Worm (Caenorhabditis elegans): Measurements from ENCODE around the gene tbcb-1.

The tbcb-1 gene

DNA sequence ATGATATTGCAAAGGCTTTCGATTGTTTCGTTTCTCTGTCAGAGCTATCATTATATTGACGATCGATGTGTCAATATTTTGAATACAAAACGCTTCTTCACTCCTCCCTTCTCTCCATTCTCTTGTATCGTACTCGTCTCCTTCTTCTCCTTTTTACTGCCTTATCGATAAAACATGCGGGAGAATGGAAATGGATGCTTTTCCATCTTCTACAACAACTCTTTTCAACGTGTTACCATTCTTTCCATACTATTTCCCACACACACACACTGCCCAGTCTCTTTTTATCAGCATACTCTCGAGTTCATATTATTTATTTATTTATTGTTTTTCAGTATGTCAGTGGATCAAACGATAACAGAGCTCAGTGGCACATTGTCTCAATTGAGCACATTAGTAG lies 13.3 kb upstream of the tbcb-1 start, which contains the start of gene C50B8.6:
Gene C50B8.6 (plus strand): TSS at position 336 of the 400 bp plus-strand sequence.
- TF ChIP-seq F13C5.2 (tag; optimal IDR thresholded peaks at IDR 0.05) (no peak), B0310.2 (tag; optimal IDR thresholded peaks at IDR 0.05) (no peak), hnd-1 (tag; optimal IDR thresholded peaks at IDR 0.05) (no peak), ceh-36 (tag; optimal IDR thresholded peaks at IDR 0.05) (no peak), scrt-1 (GFP tag; IDR thresholded peaks at IDR 0.05) (no peak), sea-1 (GFP tag; conservative IDR thresholded peaks at IDR 0.05) (no peak), tbx-37 (GFP tag; conservative IDR thresholded peaks at IDR 0.05) (no peak), hmg-4 (GFP tag; optimal IDR thresholded peaks at IDR 0.05) (no peak), ets-7 (tag; optimal IDR thresholded peaks at IDR 0.05) (no peak), pes-1 (GFP tag; IDR thresholded peaks at IDR 0.05) (no peak), tbx-11 (GFP tag; IDR thresholded peaks at IDR 0.05) (no peak), ceh-13 (GFP tag; optimal IDR thresholded peaks at IDR 0.05) (no peak), aly-1 (tag; optimal IDR thresholded peaks at IDR 0.05) (no peak)

DNA sequence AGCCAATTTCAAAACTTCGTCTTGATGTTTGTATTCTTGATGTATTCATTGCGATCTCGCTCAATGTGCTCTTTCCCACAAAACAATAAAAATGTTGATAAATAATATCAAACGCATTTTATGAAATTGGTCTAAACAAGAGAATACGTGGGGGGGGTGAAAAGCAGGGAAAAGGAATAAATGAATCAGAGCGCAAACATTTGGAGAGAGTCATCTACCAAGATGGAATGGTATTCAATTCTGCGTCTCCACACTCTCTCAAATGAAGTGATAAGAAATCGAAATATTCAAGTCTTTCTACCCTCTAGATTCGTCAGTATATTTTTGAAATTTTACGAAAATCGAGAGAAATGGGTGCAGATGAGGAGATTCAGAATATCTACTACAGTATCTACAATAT lies 11.2 kb upstream of the tbcb-1 start, which contains the start of gene C50B8.5:
Gene C50B8.5 (plus strand): TSS at position 273 of the 400 bp plus-strand sequence.
- no peak for TF ChIP-seq flt-1 (GFP tag; IDR thresholded peaks at IDR 0.05)
- no peak for TF ChIP-seq ama-1 (optimal IDR thresholded peaks at IDR 0.05)
- TF ChIP-seq B0310.2 (tag; optimal IDR thresholded peaks at IDR 0.05) = no peak
- TF ChIP-seq tbx-11 (GFP tag; IDR thresholded peaks at IDR 0.05) = no peak
- no peak for TF ChIP-seq F13C5.2 (tag; optimal IDR thresholded peaks at IDR 0.05)
- TF ChIP-seq hnd-1 (tag; optimal IDR thresholded peaks at IDR 0.05) = no peak
- no peak for TF ChIP-seq aly-1 (tag; optimal IDR thresholded peaks at IDR 0.05)

DNA sequence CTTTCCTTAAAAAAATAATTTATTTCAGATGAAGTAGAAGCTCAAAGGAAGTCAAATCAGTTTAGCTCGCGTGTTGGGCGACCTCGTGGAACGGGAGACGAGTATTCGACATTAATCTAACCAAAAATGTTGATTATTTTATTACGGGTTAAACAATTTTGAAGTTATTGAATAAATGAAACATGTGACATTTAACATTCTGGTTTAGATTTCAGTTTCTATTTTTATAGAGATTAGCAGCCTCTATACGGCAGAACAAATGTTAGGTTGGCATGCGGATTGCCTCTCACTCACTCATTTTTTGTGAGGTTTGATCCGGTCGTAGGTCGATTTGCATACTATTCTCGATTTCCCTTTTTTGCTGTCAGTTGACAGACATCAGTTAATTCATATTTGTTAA lies 7.4 kb upstream of the tbcb-1 start, which contains the start of gene F53F4.1:
Gene F53F4.1 (plus strand): TSS at position 301 of the 400 bp plus-strand sequence.
- TF ChIP-seq tbx-37 (GFP tag; conservative IDR thresholded peaks at IDR 0.05) (no peak), ama-1 (optimal IDR thresholded peaks at IDR 0.05) (no peak), ceh-36 (tag; optimal IDR thresholded peaks at IDR 0.05) (no peak), hmbx-1 (tag; optimal IDR thresholded peaks at IDR 0.05) (no peak), tbx-11 (GFP tag; IDR thresholded peaks at IDR 0.05) (no peak), tra-4 (tag; optimal IDR thresholded peaks at IDR 0.05) (no peak), pes-1 (GFP tag; IDR thresholded peaks at IDR 0.05) (no peak), hnd-1 (tag; optimal IDR thresholded peaks at IDR 0.05) (no peak), flt-1 (GFP tag; IDR thresholded peaks at IDR 0.05) (no peak), ets-7 (tag; optimal IDR thresholded peaks at IDR 0.05) (no peak), ceh-13 (GFP tag; optimal IDR thresholded peaks at IDR 0.05) (no peak), aly-1 (tag; optimal IDR thresholded peaks at IDR 0.05) (no peak)

DNA sequence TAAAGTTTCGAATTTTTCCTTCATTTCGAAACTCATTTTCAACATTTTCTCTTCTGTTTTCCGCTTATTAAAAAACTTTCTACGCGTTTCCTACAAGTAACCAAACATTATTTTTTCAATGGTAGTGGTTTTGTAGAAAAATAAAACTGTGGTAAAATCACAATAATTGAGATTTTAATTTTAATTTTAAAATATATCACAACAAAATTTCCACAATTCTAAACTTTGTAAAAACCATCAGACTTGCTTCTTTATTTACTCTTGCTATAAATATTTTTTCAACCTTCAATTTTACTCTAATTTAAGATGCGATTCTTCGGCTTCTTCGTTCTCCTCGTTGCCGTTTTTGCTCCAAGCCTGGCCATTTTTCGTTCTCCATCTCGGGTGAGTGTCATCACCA lies 4.0 kb upstream of the tbcb-1 start, which contains the start of gene F53F4.17:
Gene F53F4.17 (plus strand): TSS at position 301 of the 400 bp plus-strand sequence.
- no peak for TF ChIP-seq pes-1 (GFP tag; IDR thresholded peaks at IDR 0.05)
- TF ChIP-seq flt-1 (GFP tag; IDR thresholded peaks at IDR 0.05) = no peak
- TF ChIP-seq ceh-13 (GFP tag; optimal IDR thresholded peaks at IDR 0.05) = no peak
- no peak for TF ChIP-seq tbx-11 (GFP tag; IDR thresholded peaks at IDR 0.05)
- no peak for TF ChIP-seq F13C5.2 (tag; optimal IDR thresholded peaks at IDR 0.05)
- TF ChIP-seq aly-1 (tag; optimal IDR thresholded peaks at IDR 0.05) = no peak
- TF ChIP-seq ets-7 (tag; optimal IDR thresholded peaks at IDR 0.05) = no peak
- TF ChIP-seq ceh-36 (tag; optimal IDR thresholded peaks at IDR 0.05) = no peak
- TF ChIP-seq hmbx-1 (tag; optimal IDR thresholded peaks at IDR 0.05) = no peak
- TF ChIP-seq ama-1 (optimal IDR thresholded peaks at IDR 0.05) = no peak
- TF ChIP-seq tbx-37 (GFP tag; conservative IDR thresholded peaks at IDR 0.05) = no peak
- TF ChIP-seq scrt-1 (GFP tag; IDR thresholded peaks at IDR 0.05) = no peak
- no peak for TF ChIP-seq B0310.2 (tag; optimal IDR thresholded peaks at IDR 0.05)
- no peak for TF ChIP-seq sea-1 (GFP tag; conservative IDR thresholded peaks at IDR 0.05)
- no peak for TF ChIP-seq hnd-1 (tag; optimal IDR thresholded peaks at IDR 0.05)
- TF ChIP-seq hmg-4 (GFP tag; optimal IDR thresholded peaks at IDR 0.05) = no peak

DNA sequence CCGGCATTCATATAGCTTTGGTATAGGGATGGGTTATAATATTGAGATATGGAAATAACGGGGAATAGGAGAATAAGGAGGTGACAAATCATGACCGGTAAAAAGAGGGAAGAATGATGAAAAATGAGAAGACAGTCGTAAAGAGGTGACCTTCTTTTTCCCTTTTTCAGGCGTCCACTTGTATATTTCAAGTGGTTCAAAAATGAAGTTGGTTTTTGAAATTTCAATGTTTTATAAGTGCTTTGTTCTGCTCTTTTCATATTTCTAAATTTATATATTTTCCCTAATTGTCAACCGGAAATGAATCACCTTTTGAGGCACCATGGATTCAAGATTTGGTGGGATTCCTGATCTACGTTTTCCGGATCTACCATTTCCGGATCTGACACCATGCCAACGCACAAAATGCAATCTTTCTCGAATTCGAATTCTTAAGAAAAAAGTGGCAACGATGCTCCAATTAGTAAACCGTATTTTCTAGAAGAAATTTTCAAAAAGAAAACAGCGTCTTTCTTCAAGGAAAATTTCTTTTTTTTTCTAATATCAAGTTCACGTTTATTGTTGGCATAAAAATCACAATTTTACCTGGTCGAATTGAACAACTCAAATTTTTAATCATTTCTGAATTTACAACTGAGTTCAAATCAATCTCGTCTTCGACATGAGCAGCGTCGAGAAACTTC lies 2.3 kb upstream of the tbcb-1 start, which contains the start of the genes F53F4.2 and F53F4.18:
Gene F53F4.2 (minus strand): TSS at position 101 of the 683 bp plus-strand sequence.
Gene F53F4.18 (plus strand): TSS at position 633 of the 683 bp plus-strand sequence.
- no peak for TF ChIP-seq F13C5.2 (tag; optimal IDR thresholded peaks at IDR 0.05)
- TF ChIP-seq sea-1 (GFP tag; conservative IDR thresholded peaks at IDR 0.05) = no peak

DNA sequence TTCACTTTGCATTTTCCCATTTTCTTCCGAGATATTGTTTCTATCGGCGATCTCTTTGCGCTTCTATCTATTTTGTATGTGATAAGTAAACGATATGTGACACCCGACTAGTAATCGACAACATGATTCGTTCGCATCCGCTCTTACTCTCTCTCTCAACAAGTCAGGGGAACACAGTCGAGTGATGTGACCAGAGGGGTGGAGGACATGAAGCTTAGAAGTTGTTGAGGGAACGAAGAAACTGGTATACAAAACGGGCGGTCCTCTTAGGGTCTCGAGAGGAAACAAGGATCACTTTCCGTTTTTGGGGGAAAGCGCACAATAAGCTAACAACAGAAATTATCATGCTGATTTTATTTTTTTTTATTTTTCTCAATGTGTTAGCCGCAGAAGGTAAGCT lies 1.2 kb downstream of the tbcb-1 start, which contains the start of gene F53F4.4:
Gene F53F4.4 (plus strand): TSS at position 301 of the 400 bp plus-strand sequence.
- no peak for TF ChIP-seq aly-1 (tag; optimal IDR thresholded peaks at IDR 0.05)
- TF ChIP-seq tra-4 (tag; optimal IDR thresholded peaks at IDR 0.05) = no peak
- TF ChIP-seq flt-1 (GFP tag; IDR thresholded peaks at IDR 0.05) = no peak
- TF ChIP-seq sea-1 (GFP tag; conservative IDR thresholded peaks at IDR 0.05) = no peak
- no peak for TF ChIP-seq ceh-13 (GFP tag; optimal IDR thresholded peaks at IDR 0.05)
- no peak for TF ChIP-seq ceh-36 (tag; optimal IDR thresholded peaks at IDR 0.05)
- no peak for TF ChIP-seq ama-1 (optimal IDR thresholded peaks at IDR 0.05)
- no peak for TF ChIP-seq hmg-4 (GFP tag; optimal IDR thresholded peaks at IDR 0.05)
- TF ChIP-seq F13C5.2 (tag; optimal IDR thresholded peaks at IDR 0.05) = no peak
- no peak for TF ChIP-seq hnd-1 (tag; optimal IDR thresholded peaks at IDR 0.05)

DNA sequence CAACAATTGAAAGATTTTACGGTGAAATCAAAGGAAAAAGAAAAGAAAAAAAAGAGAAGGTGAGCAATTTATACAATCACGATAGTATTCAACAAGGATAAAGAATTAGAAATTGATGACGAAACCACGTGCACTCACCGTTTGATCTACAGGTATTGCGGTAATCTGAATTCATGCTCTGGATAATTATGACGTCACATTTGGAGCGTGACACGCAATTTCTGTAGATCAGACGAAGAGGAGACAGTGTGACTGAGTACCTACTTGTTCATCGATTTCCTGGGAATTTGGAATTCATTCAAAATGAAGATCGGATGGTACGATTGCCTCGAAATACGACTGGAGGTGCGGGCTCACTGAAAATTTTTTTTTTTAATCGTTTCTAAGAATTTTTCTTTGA lies 6.4 kb downstream of the tbcb-1 start:
- TF ChIP-seq hmg-4 (GFP tag; optimal IDR thresholded peaks at IDR 0.05) (no peak), hnd-1 (tag; optimal IDR thresholded peaks at IDR 0.05) (no peak), ets-7 (tag; optimal IDR thresholded peaks at IDR 0.05) (no peak), pes-1 (GFP tag; IDR thresholded peaks at IDR 0.05) (no peak), aly-1 (tag; optimal IDR thresholded peaks at IDR 0.05) (no peak), sea-1 (GFP tag; conservative IDR thresholded peaks at IDR 0.05) (no peak), hmbx-1 (tag; optimal IDR thresholded peaks at IDR 0.05) (no peak), F13C5.2 (tag; optimal IDR thresholded peaks at IDR 0.05) (no peak), ama-1 (optimal IDR thresholded peaks at IDR 0.05) (no peak), tra-4 (tag; optimal IDR thresholded peaks at IDR 0.05) (no peak), flt-1 (GFP tag; IDR thresholded peaks at IDR 0.05) (no peak), tbx-37 (GFP tag; conservative IDR thresholded peaks at IDR 0.05) (no peak), ceh-36 (tag; optimal IDR thresholded peaks at IDR 0.05) (no peak), B0310.2 (tag; optimal IDR thresholded peaks at IDR 0.05) (no peak), scrt-1 (GFP tag; IDR thresholded peaks at IDR 0.05) (no peak), tbx-11 (GFP tag; IDR thresholded peaks at IDR 0.05) (no peak), ceh-13 (GFP tag; optimal IDR thresholded peaks at IDR 0.05) (no peak)

Data from whole organism, early embryonic.